Worm (Caenorhabditis elegans) whole organism, L1 larva: Measurements from ENCODE around the gene Y69H2.9.

Experiments used
- C34B4.2 ChIP-seq: sonication (generic microtip); optimal IDR thresholded peaks from 2 replicates; lab custom pipeline; 2017; ENCODE audit warnings: mild to moderate bottlenecking, missing genetic modification characterization, missing compliant biosample characterization
- ama-1 ChIP-seq: fragments of 150-350 bp; optimal IDR thresholded peaks from 2 replicates; lab custom pipeline; 2014
- blmp-1 ChIP-seq: fragments of 150-350 bp; optimal IDR thresholded peaks from 2 replicates; lab custom pipeline; 2014; ENCODE audit warnings: missing biosample characterization, missing genetic modification characterization
- ceh-63 ChIP-seq: fragments of 200-800 bp; sonication (Bioruptor generic); optimal IDR thresholded peaks from 2 replicates; lab custom pipeline; 2018; ENCODE audit warnings: mild to moderate bottlenecking, missing genetic modification characterization, missing compliant biosample characterization
- ceh-90 ChIP-seq: sonication (generic microtip); optimal IDR thresholded peaks from 2 replicates; lab custom pipeline; 2016; ENCODE audit warnings: missing genetic modification characterization, missing compliant biosample characterization
- efl-1 ChIP-seq, 4 experiments: fragments of 150-350 bp; optimal IDR thresholded peaks in 3 of 4; peaks in 1 of 4; 1 replicate in 1 of 4; 2 replicates in 3 of 4; lab custom pipeline; 2014; ENCODE audit warnings: missing biosample characterization in 2 of 4, missing genetic modification characterization in 2 of 4, missing genetic modification reagents in 2 of 4
- efl-3 ChIP-seq: fragments of 200-800 bp; sonication (Bioruptor generic); optimal IDR thresholded peaks from 2 replicates; lab custom pipeline; 2018; ENCODE audit warnings: mild to moderate bottlenecking, missing genetic modification characterization, missing compliant biosample characterization
- egl-27 ChIP-seq, 2 experiments: fragments of 150-350 bp in 1 of 2; sonication (generic microtip); optimal IDR thresholded peaks; 3 replicates each; lab custom pipeline; 2017 to 2018; ENCODE audit warnings: missing biosample characterization in 2 of 2, missing genetic modification characterization in 2 of 2, missing genetic modification reagents in 2 of 2
- elt-2 ChIP-seq: sonication (generic microtip); optimal IDR thresholded peaks from 2 replicates; lab custom pipeline; 2016; ENCODE audit warnings: missing genetic modification characterization, mild to moderate bottlenecking, inconsistent platforms, missing compliant biosample characterization, missing genetic modification reagents
- ets-5 ChIP-seq: fragments of 200-800 bp; sonication (Bioruptor generic); IDR thresholded peaks from 2 replicates; pipeline ENCODE4 v1.3.6; 2022; ENCODE audit warnings: missing genetic modification characterization, missing compliant biosample characterization
- fkh-4 ChIP-seq: sonication (generic microtip); optimal IDR thresholded peaks from 2 replicates; lab custom pipeline; 2016; ENCODE audit warnings: missing compliant biosample characterization, missing genetic modification characterization, borderline replicate concordance
- grh-1 ChIP-seq: fragments of 200-800 bp; sonication (Bioruptor generic); IDR thresholded peaks from 2 replicates; pipeline ENCODE4 v1.3.6; 2022; ENCODE audit warnings: missing genetic modification reagents, missing genetic modification characterization, missing compliant biosample characterization
- hlh-17 ChIP-seq: fragments of 200-800 bp; sonication (Bioruptor generic); optimal IDR thresholded peaks from 2 replicates; lab custom pipeline; 2018; ENCODE audit warnings: missing genetic modification characterization, mild to moderate bottlenecking, missing compliant biosample characterization, moderate library complexity, borderline replicate concordance
- hlh-4 ChIP-seq: sonication (generic microtip); optimal IDR thresholded peaks from 2 replicates; lab custom pipeline; 2016; ENCODE audit warnings: mild to moderate bottlenecking, missing genetic modification characterization, missing compliant biosample characterization
- isw-1 ChIP-seq: fragments of 200-800 bp; sonication (Bioruptor generic); IDR thresholded peaks from 2 replicates; pipeline ENCODE4 v1.3.6; 2022; ENCODE audit warnings: missing genetic modification characterization, missing compliant biosample characterization
- mep-1 ChIP-seq: fragments of 150-350 bp; optimal IDR thresholded peaks from 2 replicates; lab custom pipeline; 2014; ENCODE audit warnings: missing biosample characterization, missing genetic modification characterization
- nhr-19 ChIP-seq: fragments of 200-800 bp; sonication (Bioruptor generic); conservative IDR thresholded peaks from 2 replicates; pipeline ENCODE4 v1.3.6; 2022; ENCODE audit warnings: missing genetic modification characterization, missing compliant biosample characterization
- nhr-20 ChIP-seq: sonication (generic microtip); optimal IDR thresholded peaks from 2 replicates; lab custom pipeline; 2016; ENCODE audit warnings: mild to moderate bottlenecking, missing genetic modification characterization, missing compliant biosample characterization
- nhr-237 ChIP-seq: fragments of 150-350 bp; optimal IDR thresholded peaks from 2 replicates; lab custom pipeline; 2014; ENCODE audit warnings: missing biosample characterization, missing genetic modification characterization
- nhr-28 ChIP-seq: fragments of 150-350 bp; optimal IDR thresholded peaks from 2 replicates; lab custom pipeline; 2014; ENCODE audit warnings: missing biosample characterization, missing genetic modification characterization
- nhr-47 ChIP-seq: sonication (generic microtip); optimal IDR thresholded peaks from 2 replicates; lab custom pipeline; 2016; ENCODE audit warnings: mild to moderate bottlenecking, missing genetic modification characterization, moderate library complexity, missing compliant biosample characterization
- nhr-76 ChIP-seq: sonication (generic microtip); optimal IDR thresholded peaks from 2 replicates; lab custom pipeline; 2017; ENCODE audit warnings: missing biosample characterization, missing genetic modification characterization
- nhr-77 ChIP-seq: fragments of 150-350 bp; optimal IDR thresholded peaks from 2 replicates; lab custom pipeline; 2014; ENCODE audit warnings: missing biosample characterization, missing genetic modification characterization
- nhr-85 ChIP-seq: sonication (generic microtip); peaks from one replicate; lab custom pipeline; 2016; ENCODE audit warnings: missing genetic modification characterization, inconsistent platforms, missing compliant biosample characterization
- snu-23 ChIP-seq: sonication (generic microtip); optimal IDR thresholded peaks from 2 replicates; lab custom pipeline; 2016; ENCODE audit warnings: missing genetic modification characterization, missing compliant biosample characterization
- sox-4 ChIP-seq: sonication (generic microtip); optimal IDR thresholded peaks from 2 replicates; lab custom pipeline; 2016; ENCODE audit warnings: missing genetic modification characterization, missing compliant biosample characterization
- sptf-1 ChIP-seq: fragments of 150-350 bp; optimal IDR thresholded peaks from 2 replicates; lab custom pipeline; 2014; ENCODE audit warnings: missing biosample characterization, missing genetic modification characterization
- swsn-7 ChIP-seq: sonication (generic microtip); optimal IDR thresholded peaks from 2 replicates; lab custom pipeline; 2016; ENCODE audit warnings: missing genetic modification characterization, missing compliant biosample characterization
- unc-130 ChIP-seq: fragments of 150-350 bp; optimal IDR thresholded peaks from 2 replicates; lab custom pipeline; 2017; ENCODE audit warnings: missing biosample characterization, missing genetic modification characterization, inconsistent platforms
- unc-62 ChIP-seq: fragments of 150-350 bp; optimal IDR thresholded peaks from 2 replicates; lab custom pipeline; 2014; ENCODE audit warnings: missing biosample characterization, missing genetic modification reagents, missing genetic modification characterization
- unc-98 ChIP-seq: fragments of 200-800 bp; sonication (Bioruptor generic); IDR thresholded peaks from 2 replicates; pipeline ENCODE4 v1.3.6; 2022; ENCODE audit warnings: missing genetic modification characterization, missing compliant biosample characterization

Gene Y69H2.9

DNA sequence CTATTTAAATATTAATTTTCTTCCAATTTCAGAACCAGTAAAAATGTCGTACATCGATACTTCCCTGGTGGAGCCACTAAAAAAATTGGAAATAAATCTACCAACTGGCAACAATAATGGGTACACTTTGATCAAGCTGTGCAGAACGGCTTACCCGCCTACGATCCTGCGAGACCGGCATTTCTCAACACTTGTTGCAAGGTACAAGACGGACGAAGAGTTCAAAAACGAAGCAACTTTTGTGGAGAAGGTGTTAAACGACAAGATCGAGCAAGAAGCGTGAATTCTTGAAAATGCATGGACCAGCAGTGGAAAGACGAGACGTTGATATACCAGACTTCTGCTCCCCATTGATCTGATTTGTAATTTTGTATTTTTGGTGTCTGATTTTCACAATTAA lies 10.0 kb downstream of the Y69H2.9 start:
- no peak for TF ChIP-seq unc-62 (GFP tag; lab: Kevin White, UChicago)
- no peak for TF ChIP-seq sox-4 (tag; lab: Kevin White, UChicago)
- 0 out of 2 replicates have a peak, but pooled peaks have one; percentile 9 for TF ChIP-seq nhr-19 (GFP tag; lab: Robert Waterston, UW)

DNA sequence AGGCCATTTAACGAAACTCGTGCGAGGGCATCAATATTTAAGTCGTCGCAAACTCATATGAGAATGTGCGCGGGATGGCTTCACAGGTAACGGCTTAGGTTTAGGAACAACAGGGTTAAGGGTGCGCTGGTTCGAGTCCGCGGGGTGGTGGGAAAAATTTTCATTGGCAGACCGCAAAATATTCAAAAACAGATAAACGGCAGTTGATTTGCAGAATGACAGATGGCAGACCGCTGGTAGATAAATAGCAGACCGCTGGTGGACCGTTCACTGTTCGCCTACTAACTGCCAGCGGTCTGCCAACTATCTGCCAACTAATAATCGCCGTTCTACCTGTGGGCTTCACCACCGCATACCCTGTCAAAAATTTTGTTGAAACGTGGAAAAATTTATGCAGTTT lies 10.8 kb downstream of the Y69H2.9 start:
- 0 out of 2 replicates have a peak, but pooled peaks have one; percentile 34 for TF ChIP-seq nhr-19 (GFP tag; lab: Robert Waterston, UW)
- no peak for TF ChIP-seq ceh-90 (tag; lab: Kevin White, UChicago)
- TF ChIP-seq snu-23 (GFP tag; lab: Kevin White, UChicago) = no peak
- peak; percentile 72 for TF ChIP-seq nhr-85 (tag; lab: Kevin White, UChicago)
- no peak for TF ChIP-seq isw-1 (GFP tag; lab: Robert Waterston, UW)
- no peak for TF ChIP-seq nhr-20 (tag; lab: Kevin White, UChicago)
- TF ChIP-seq blmp-1 = no peak
- peak; percentile 37 for TF ChIP-seq grh-1 (GFP tag; lab: Robert Waterston, UW)
- 0 out of 2 replicates have a peak, but pooled peaks have one; percentile 34 for TF ChIP-seq ets-5 (GFP tag; lab: Robert Waterston, UW)
- TF ChIP-seq unc-98 (GFP tag; lab: Robert Waterston, UW) = 0 out of 2 replicates have a peak, but pooled peaks have one; percentile 12
- no peak for TF ChIP-seq efl-3
- no peak for TF ChIP-seq nhr-77
- no peak for TF ChIP-seq nhr-76 (tag; lab: Kevin White, UChicago)
- no peak for TF ChIP-seq nhr-28 (tag; lab: Kevin White, UChicago)
- no peak for TF ChIP-seq sox-4 (tag; lab: Kevin White, UChicago)
- no peak for TF ChIP-seq swsn-7 (tag; lab: Kevin White, UChicago)
- TF ChIP-seq egl-27 (tag; optimal IDR thresholded peaks at IDR 0.05; lab: Kevin White, UChicago) = no peak
- TF ChIP-seq hlh-4 (tag; lab: Kevin White, UChicago) = no peak
- TF ChIP-seq nhr-47 (tag; lab: Kevin White, UChicago) = peak; percentile 71

DNA sequence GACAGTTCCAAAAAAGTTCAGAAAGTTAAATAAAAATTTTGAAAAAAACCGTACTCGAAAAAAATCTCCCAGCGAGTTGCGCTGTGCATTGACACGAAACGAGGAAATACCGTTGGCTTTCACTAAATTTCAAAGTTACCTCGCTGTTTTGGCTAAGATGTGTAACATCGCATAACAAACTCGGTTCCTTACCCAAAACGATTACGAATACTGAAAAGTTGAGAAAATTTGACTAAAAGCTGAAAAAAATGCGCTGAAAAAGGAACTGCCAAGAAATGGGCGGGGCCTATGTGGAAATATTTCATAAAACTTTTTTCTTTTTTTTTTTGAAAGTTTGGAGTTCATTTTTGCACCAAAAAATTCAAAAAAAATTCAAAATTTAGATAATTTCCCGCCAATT lies 18.1 kb downstream of the Y69H2.9 start:
- no peak for TF ChIP-seq efl-1 (optimal IDR thresholded peaks at IDR 0.05; lab: Kevin White, UChicago)
- peak in 1 of 2 experiments; percentile 91 for TF ChIP-seq efl-1 (GFP tag; optimal IDR thresholded peaks at IDR 0.05 in 1 of 2; lab: Kevin White, UChicago)
- TF ChIP-seq mep-1 (tag; lab: Kevin White, UChicago) = no peak

DNA sequence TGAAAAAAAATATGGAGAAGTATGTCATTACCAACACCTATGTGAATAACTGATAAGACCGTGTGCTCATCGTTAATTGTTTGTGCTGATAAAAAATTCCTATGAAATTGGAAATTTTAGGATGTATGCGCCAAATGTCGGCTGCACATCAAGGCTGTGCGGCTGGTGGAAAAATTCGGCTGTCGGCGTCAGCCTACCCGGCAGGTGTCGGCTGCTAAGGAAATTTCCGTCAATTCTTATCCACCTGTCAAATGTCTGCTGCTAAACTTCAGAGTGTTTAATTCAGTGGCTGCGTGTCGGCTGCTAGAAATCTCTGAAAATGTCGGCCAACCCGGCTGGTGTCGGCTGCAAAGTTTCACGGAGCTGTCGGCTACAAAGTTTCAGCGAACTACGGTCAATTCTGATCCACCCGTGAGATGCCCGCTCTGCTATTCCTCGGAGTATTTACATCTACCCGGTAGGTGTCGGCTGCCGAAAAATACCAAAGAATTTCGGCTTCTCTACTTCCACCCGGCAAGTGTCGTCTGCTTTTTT lies 18.7 kb downstream of the Y69H2.9 start, which contains the start of gene Y17D7C.2:
TSS of gene Y17D7C.2 (minus strand) at position 32 of the 534 bp plus-strand sequence.
- peak; percentile 14 for TF ChIP-seq C34B4.2 (tag; lab: Kevin White, UChicago)
- TF ChIP-seq ama-1 (lab: Kevin White, UChicago) = no peak
- peak; percentile 75 for TF ChIP-seq nhr-85 (tag; lab: Kevin White, UChicago)
- TF ChIP-seq nhr-237 = no peak
- 0 out of 2 replicates have a peak, but pooled peaks have one; percentile 79 for TF ChIP-seq ets-5 (GFP tag; lab: Robert Waterston, UW)
- TF ChIP-seq grh-1 (GFP tag; lab: Robert Waterston, UW) = 0 out of 2 replicates have a peak, but pooled peaks have one; percentile 42
- peak; percentile 24 for TF ChIP-seq elt-2 (tag; lab: Kevin White, UChicago)
- TF ChIP-seq efl-1 (optimal IDR thresholded peaks at IDR 0.05; lab: Kevin White, UChicago) = no peak
- peak in 1 of 2 experiments; percentile 87 for TF ChIP-seq efl-1 (GFP tag; optimal IDR thresholded peaks at IDR 0.05 in 1 of 2; lab: Kevin White, UChicago)
- TF ChIP-seq, all 84 proteins: peak for 6

DNA sequence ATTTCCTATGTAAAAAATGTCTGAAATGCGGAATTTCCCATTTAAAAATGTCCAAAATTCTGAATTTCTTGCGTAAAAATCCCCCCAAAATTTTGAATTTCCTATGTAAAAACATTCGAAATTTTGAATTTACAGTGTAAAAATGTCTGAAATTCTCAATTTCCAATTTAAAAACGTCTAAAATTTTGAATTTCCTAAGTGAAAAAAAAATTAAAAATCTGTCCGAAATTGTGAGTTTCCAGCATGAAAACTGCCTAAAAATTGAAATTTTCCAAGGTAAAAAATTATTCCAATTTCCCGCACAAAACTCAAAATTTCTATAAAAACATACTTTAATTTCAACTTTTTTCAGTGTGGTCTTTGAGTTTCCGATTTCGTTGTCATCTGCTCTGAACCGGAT lies 20.5 kb downstream of the Y69H2.9 start:
- TF ChIP-seq mep-1 (tag; lab: Kevin White, UChicago) (no peak), grh-1 (GFP tag; lab: Robert Waterston, UW) (0 out of 2 replicates have a peak, but pooled peaks have one; percentile 15), fkh-4 (tag; lab: Kevin White, UChicago) (no peak)

DNA sequence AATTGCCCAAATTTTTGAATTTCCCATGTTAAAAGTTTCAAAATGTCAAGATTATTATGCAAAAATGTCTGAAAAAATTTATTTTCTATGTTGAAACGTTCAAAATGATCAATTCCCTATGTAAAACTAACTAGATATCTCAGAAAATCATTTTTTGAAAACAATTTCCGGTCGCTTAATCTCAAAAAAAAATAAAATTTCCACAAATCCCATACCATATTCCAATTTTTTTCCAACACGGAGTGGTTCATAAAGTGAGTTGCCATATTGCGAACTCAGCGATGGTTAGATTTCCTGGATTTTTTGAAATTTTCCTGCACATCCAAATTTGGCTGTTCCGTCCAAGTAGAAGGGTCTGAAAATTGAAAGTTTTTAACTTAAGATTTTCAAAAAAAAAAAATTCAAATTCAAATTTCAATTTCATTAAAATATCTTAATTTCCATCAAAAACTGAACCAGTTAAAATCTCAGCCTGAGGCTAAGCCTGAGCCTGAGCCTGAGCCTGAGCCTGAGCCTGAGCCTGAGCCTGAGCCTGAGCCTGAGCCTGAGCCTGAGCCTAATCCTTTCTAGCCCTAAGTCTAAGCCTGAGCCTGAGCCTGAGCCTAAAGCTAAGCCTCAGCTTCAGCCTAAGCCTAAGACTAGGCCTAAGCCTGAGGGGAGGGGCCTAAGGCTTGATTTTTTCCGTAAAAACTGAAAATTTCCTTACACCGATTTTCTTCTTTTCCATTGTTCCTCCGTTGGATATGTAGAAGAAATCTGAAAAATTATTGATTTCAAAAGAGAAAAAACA lies 21.4 kb downstream of the Y69H2.9 start:
- TF ChIP-seq snu-23 (GFP tag; lab: Kevin White, UChicago) (no peak), ets-5 (GFP tag; lab: Robert Waterston, UW) (0 out of 2 replicates have a peak, but pooled peaks have one; percentile 28), elt-2 (tag; lab: Kevin White, UChicago) (no peak), isw-1 (GFP tag; lab: Robert Waterston, UW) (no peak), hlh-17 (GFP tag; lab: Kevin White, UChicago) (no peak), unc-130 (tag; lab: Kevin White, UChicago) (no peak), efl-1 (optimal IDR thresholded peaks at IDR 0.05; lab: Kevin White, UChicago) (no peak), efl-1 (GFP tag; optimal IDR thresholded peaks at IDR 0.05 in 1 of 2; lab: Kevin White, UChicago) (peak in 1 of 2 experiments; percentile 64), ceh-63 (peak; percentile 22), sptf-1 (tag; lab: Kevin White, UChicago) (peak; percentile 100)
